Fruit fly (Drosophila melanogaster): Measurements from ENCODE around the gene CG10713.

CG10713 gene

dm6 chr3L:13442400-13442799 is 7.4 kb upstream of the CG10713 start, which contains the start of gene cmb:
cmb (plus strand) TSS chr3L:13442594.
- TF ChIP-seq peb (GFP tag; IDR thresholded peaks at IDR 0.05) (no peak), trem (tag; optimal IDR thresholded peaks at IDR 0.05) (peak; percentile 40), Myb (GFP tag; optimal IDR thresholded peaks at IDR 0.05) (peak; percentile 35), gem (tag; optimal IDR thresholded peaks at IDR 0.05) (no peak), CG4617 (GFP tag; optimal IDR thresholded peaks at IDR 0.05; ENCODE audit: borderline replicate concordance) (peak; percentile 39), Dref (GFP tag; IDR thresholded peaks at IDR 0.05) (0 out of 2 replicates have a peak, but pooled peaks have one; percentile 22), CG12104 (GFP tag; optimal IDR thresholded peaks at IDR 0.05) (no peak), YL-1 (GFP tag; optimal IDR thresholded peaks at IDR 0.05) (peak; percentile 53), CG7928 (GFP tag; optimal IDR thresholded peaks at IDR 0.05) (peak; percentile 94), mld (GFP tag; IDR thresholded peaks at IDR 0.05; ENCODE audit: partially characterized antibody) (no peak), CG3281 (GFP tag; optimal IDR thresholded peaks at IDR 0.05) (peak; percentile 52), D19B (GFP tag; optimal IDR thresholded peaks at IDR 0.05) (no peak), CG12391 (tag; optimal IDR thresholded peaks at IDR 0.05) (peak; percentile 9), Bdp1 (GFP tag; optimal IDR thresholded peaks at IDR 0.05) (no peak), CG14710 (tag; optimal IDR thresholded peaks at IDR 0.05) (peak; percentile 76), corto (GFP tag; optimal IDR thresholded peaks at IDR 0.05) (no peak), ewg (GFP tag; optimal IDR thresholded peaks at IDR 0.05) (peak; percentile 60), Ets65A (GFP tag) (peak; percentile 67), zen (tag; optimal IDR thresholded peaks at IDR 0.05) (no peak), MBD-R2 (GFP tag; IDR thresholded peaks at IDR 0.05) (peak; percentile 96), Rx (GFP tag; IDR thresholded peaks at IDR 0.05) (no peak), Dll (GFP tag; IDR thresholded peaks at IDR 0.05; ENCODE audit: partially characterized antibody) (no peak), trh (GFP tag; optimal IDR thresholded peaks at IDR 0.05) (no peak), NC2β (GFP tag; optimal IDR thresholded peaks at IDR 0.05) (no peak), ro (GFP tag; IDR thresholded peaks at IDR 0.05) (no peak), CG9817 (tag; optimal IDR thresholded peaks at IDR 0.05) (no peak), CG6689 (GFP tag; IDR thresholded peaks at IDR 0.05) (no peak), CG8765 (GFP tag; IDR thresholded peaks at IDR 0.05) (no peak), CoRest (tag; optimal IDR thresholded peaks at IDR 0.05) (peak; percentile 18), nom (GFP tag; optimal IDR thresholded peaks at IDR 0.05) (peak; percentile 93), CG9609 (GFP tag; optimal IDR thresholded peaks at IDR 0.05) (no peak), CG15269 (tag; optimal IDR thresholded peaks at IDR 0.05) (no peak), fu2 (GFP tag; optimal IDR thresholded peaks at IDR 0.05) (no peak), Lim3 (GFP tag; IDR thresholded peaks at IDR 0.05) (no peak), Side (GFP tag; optimal IDR thresholded peaks at IDR 0.05) (no peak), CG13296 (GFP tag; optimal IDR thresholded peaks at IDR 0.05) (no peak), CG2116 (GFP tag; optimal IDR thresholded peaks at IDR 0.05) (peak; percentile 18), row (GFP tag; IDR thresholded peaks at IDR 0.05) (peak; percentile 38; the same call in 1 of the 3 replicates), phol (tag; optimal IDR thresholded peaks at IDR 0.05) (peak; percentile 27), sr (GFP tag; IDR thresholded peaks at IDR 0.05) (no peak), CG33557 (GFP tag; optimal IDR thresholded peaks at IDR 0.05) (no peak), stwl (tag; optimal IDR thresholded peaks at IDR 0.05) (peak; percentile 89), sqz (GFP tag; optimal IDR thresholded peaks at IDR 0.05) (peak; percentile 88), pros (GFP tag; optimal IDR thresholded peaks at IDR 0.05) (no peak), bsh (GFP tag; optimal IDR thresholded peaks at IDR 0.05) (peak in 1 of 2 experiments; percentile 95), Eip74EF (GFP tag; optimal IDR thresholded peaks at IDR 0.05) (no peak), Med (GFP tag) (peak; percentile 27), danr (GFP tag; IDR thresholded peaks at IDR 0.05) (no peak), chinmo (GFP tag; IDR thresholded peaks at IDR 0.05; ENCODE audit: partially characterized antibody) (no peak), dysf (GFP tag; IDR thresholded peaks at IDR 0.05) (no peak), ham (GFP tag; IDR thresholded peaks at IDR 0.05) (no peak)
